Fruit fly (Drosophila melanogaster) Kc167 (cell line): ENCODE data around the gene CG46307.

ENCODE experiments used
- Myc ChIP-seq: fragments of >200 bp; optimal IDR thresholded peaks from 2 replicates; lab custom pipeline; 2017; ENCODE audit warnings: missing external identifiers
- Sin3A ChIP-seq: fragments of >200 bp; optimal IDR thresholded peaks from 2 replicates; lab custom pipeline; 2018; ENCODE audit warnings: missing external identifiers
- h ChIP-seq: fragments of >200 bp; optimal IDR thresholded peaks from 3 replicates; lab custom pipeline; 2018; ENCODE audit warnings: missing external identifiers
- insv ChIP-seq: fragments of >200 bp; optimal IDR thresholded peaks from 3 replicates; lab custom pipeline; 2018; ENCODE audit warnings: missing external identifiers
- psq ChIP-seq: fragments of >200 bp; optimal IDR thresholded peaks from 2 replicates; lab custom pipeline; 2017; ENCODE audit warnings: missing external identifiers
- ttk ChIP-seq: sonication (Bioruptor generic); optimal IDR thresholded peaks from 2 replicates; lab custom pipeline; 2017; ENCODE audit warnings: missing external identifiers

Gene CG46307

dm6 chr2L:21082444-21083201, 21.7 kb upstream of the CG46307 start, which contains the start of gene CG33511:
TSS of gene CG33511 (minus strand) at chr2L:21082494.
- no peak for TF ChIP-seq Sin3A
- no peak for TF ChIP-seq ttk (lab: Kevin White, UChicago)
- no peak for TF ChIP-seq Myc (lab: Kevin White, UChicago)
- TF ChIP-seq psq (lab: Kevin White, UChicago), result no peak
- TF ChIP-seq insv (lab: Kevin White, UChicago), result no peak
- no peak for TF ChIP-seq h (lab: Kevin White, UChicago)

dm6 chr2L:21084268-21084667, 20.1 kb upstream of the CG46307 start, which contains the start of gene CG33510:
TSS of gene CG33510 (minus strand) at chr2L:21084326.
- TF ChIP-seq insv (lab: Kevin White, UChicago) (no peak), psq (lab: Kevin White, UChicago) (no peak), ttk (lab: Kevin White, UChicago) (no peak), Sin3A (no peak), Myc (lab: Kevin White, UChicago) (no peak), h (lab: Kevin White, UChicago) (no peak)

DNA sequence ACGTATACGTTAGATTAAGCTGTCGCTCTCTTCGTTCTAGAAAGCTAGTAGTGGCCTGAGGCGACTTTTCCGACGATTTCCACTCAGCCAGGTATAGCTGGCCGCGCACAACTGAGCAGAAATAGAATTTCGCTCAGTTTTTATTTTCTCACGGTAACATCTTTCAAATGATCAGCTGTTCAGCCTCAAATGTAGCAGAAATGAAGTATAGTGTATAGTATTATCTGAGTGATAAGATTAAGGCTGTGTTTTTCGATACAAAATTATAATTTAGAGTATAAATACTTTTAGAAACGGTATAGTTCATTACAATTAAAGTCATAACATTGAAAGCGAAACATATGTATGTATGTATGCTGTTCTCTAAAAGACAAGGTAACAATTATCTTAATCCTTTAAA, 18.0 kb upstream of the CG46307 start, which contains the start of gene CG33509:
TSS of gene CG33509 (minus strand) at position 101 of the 400 bp plus-strand sequence.
- TF ChIP-seq insv (lab: Kevin White, UChicago) (no peak), Myc (lab: Kevin White, UChicago) (no peak), h (lab: Kevin White, UChicago) (no peak), Sin3A (no peak)

DNA sequence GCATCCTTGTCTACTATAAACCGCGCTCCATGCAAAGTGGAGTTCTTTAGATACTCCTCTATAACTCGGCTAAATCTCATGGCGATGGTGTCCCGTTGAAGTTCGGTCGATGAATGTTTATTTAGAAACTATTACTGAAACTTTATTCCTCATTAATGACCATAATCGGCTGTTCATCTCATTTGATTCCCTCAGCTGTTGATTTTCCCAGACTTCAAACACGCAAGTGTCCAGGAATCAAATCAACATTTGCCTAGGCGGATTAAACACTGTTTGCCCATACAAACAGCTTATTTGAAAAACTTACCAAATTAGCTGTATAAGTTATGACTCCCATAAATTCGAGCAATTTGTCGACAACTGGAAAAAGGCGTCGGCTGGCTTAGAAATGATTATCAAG, 15.7 kb upstream of the CG46307 start, which contains the start of gene ppk13:
TSS of gene ppk13 (minus strand) at position 101 of the 400 bp plus-strand sequence.
- TF ChIP-seq ttk (lab: Kevin White, UChicago), result no peak

DNA sequence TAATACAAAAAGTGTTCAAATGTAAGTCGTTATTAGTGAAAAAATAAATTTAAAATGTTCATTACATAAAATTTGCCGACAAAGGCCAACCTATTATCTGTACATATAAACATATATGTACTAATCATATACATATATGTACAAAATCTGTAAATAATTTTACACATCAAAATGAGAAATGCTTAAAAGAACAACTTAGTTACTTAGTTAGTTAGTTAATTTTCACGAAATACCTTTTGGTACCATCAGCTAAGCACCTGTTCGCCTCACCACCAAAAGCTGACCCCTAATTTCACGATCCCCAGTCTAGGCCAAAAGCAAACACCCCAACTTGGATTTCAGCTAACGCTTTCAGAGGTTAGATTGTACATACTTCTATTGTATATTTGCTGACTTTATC, 15.3 kb upstream of the CG46307 start, which contains the start of gene CG9259:
TSS of gene CG9259 (plus strand) at position 301 of the 400 bp plus-strand sequence.
- TF ChIP-seq insv (lab: Kevin White, UChicago) (no peak), Myc (lab: Kevin White, UChicago) (no peak), h (lab: Kevin White, UChicago) (no peak)

DNA sequence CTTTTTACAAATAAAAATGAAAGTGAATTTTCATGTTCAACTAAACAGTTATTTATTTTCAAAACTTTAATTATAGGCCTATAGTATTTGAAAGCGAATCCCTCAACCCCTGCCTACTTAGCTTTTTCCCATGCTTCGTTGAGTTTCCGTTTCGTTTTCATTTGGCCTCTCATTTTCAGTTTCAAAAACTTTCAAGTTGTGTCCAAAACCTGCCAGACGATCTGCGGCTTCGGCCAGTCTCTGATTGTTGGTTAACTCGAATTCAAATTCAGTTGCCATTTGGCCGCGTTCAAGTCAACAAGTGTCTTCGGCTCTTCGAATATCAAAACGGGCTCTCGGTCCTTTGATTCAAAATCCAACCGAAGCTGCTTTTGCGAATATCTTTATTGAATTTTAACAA, 13.4 kb upstream of the CG46307 start, which contains the start of gene CG14397:
TSS of gene CG14397 (plus strand) at position 270 of the 400 bp plus-strand sequence.
- TF ChIP-seq ttk (lab: Kevin White, UChicago), result no peak
- no peak for TF ChIP-seq insv (lab: Kevin White, UChicago)

DNA sequence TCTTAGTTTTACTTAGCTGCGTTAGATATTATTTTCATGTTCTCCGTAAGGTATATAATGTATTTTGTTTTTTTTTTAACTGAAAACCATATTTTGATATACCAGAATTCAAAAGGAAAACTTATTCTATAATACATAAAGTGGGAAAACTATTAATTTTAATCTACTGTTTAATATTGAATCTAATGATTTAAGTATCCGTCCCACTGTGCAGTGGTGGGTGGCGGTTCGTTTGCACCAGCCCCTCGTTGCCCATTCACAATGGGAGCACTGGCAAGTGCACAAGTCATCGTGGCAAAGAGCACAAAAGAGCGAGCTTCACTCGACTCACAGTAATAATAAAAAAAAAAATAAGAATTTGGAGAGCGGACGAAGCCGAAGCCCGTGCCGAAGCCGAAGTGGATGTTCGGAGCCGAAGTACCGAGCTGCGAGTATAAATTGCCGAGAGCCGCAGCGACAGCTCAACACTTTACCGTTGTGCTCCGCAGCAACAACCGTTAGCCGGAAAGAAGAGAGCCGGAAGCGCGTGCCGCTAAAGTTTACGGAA, 7.8 kb upstream of the CG46307 start, which contains the start of gene CG34136:
TSS of gene CG34136 (plus strand) at position 475 of the 547 bp plus-strand sequence.
- no peak for TF ChIP-seq Myc (lab: Kevin White, UChicago)
- TF ChIP-seq h (lab: Kevin White, UChicago), result no peak
- TF ChIP-seq insv (lab: Kevin White, UChicago), result no peak
- no peak for TF ChIP-seq ttk (lab: Kevin White, UChicago)
- no peak for TF ChIP-seq psq (lab: Kevin White, UChicago)
- TF ChIP-seq Sin3A, result no peak

- TF ChIP-seq insv (lab: Kevin White, UChicago) (no peak), Sin3A (no peak), ttk (lab: Kevin White, UChicago) (no peak), h (lab: Kevin White, UChicago) (no peak), Myc (lab: Kevin White, UChicago) (no peak), psq (lab: Kevin White, UChicago) (no peak)
Observed at dm6 chr2L:21097850-21098249, 6.5 kb upstream of the CG46307 start.

DNA sequence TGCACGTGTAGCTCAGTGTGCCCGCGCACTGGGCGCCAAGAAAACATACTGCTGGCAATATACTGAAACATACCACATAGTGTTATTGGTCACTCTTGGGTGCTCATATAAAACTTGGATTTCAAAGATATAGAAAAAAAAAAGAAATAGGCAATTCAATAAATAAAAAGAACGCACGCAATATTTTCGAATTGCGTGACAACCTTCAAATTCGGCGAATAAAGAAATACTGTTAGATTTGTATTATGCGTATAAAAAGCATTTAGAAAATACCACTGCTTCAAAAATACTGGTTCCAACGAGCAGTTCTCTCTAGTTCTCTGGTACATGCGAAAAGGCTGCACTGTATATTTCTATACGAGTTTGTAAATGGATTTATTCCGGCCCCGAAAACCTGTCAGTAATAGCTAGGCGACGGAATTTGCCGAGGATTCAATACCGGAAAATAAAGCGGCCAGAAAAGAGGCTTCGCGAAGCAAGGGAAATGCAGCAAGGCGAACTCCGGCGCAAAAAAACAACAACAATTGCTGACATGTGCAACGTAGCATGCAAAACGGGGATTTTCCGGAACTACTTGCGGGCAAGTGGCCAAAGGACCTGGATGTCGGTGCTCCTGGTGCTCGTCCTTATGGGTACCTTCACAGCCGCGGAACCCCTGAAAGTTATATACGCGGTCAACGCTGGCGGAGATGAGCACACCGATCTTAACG, 1.8 kb upstream of the CG46307 start, which contains the start of gene CG9257:
TSS of gene CG9257 (plus strand) at position 345 of the 710 bp plus-strand sequence.
- TF ChIP-seq Sin3A, result no peak
- TF ChIP-seq insv (lab: Kevin White, UChicago), result no peak
- no peak for TF ChIP-seq psq (lab: Kevin White, UChicago)
- no peak for TF ChIP-seq ttk (lab: Kevin White, UChicago)
- TF ChIP-seq h (lab: Kevin White, UChicago), result no peak
- TF ChIP-seq Myc (lab: Kevin White, UChicago), result no peak

dm6 chr2L:21105127-21105526, 759 bp downstream of the CG46307 start:
- no peak for TF ChIP-seq h (lab: Kevin White, UChicago)
- no peak for TF ChIP-seq insv (lab: Kevin White, UChicago)
- no peak for TF ChIP-seq ttk (lab: Kevin White, UChicago)
- no peak for TF ChIP-seq Myc (lab: Kevin White, UChicago)
- no peak for TF ChIP-seq Sin3A
- no peak for TF ChIP-seq psq (lab: Kevin White, UChicago)

dm6 chr2L:21107651-21108489, 3.5 kb downstream of the CG46307 start:
- TF ChIP-seq Myc (lab: Kevin White, UChicago), result no peak
- TF ChIP-seq ttk (lab: Kevin White, UChicago), result no peak
- peak; percentile 80 for TF ChIP-seq psq (lab: Kevin White, UChicago)
- TF ChIP-seq h (lab: Kevin White, UChicago), result no peak
